Fruit fly (Drosophila melanogaster) Kc167 (cell line): ENCODE measurements around the gene obst-E.

ENCODE experiments used
- Myc ChIP-seq: fragments of >200 bp; optimal IDR thresholded peaks from 2 replicates; lab custom pipeline; 2017; ENCODE audit warnings: missing external identifiers
- Sin3A ChIP-seq: fragments of >200 bp; optimal IDR thresholded peaks from 2 replicates; lab custom pipeline; 2018; ENCODE audit warnings: missing external identifiers
- h ChIP-seq: fragments of >200 bp; optimal IDR thresholded peaks from 3 replicates; lab custom pipeline; 2018; ENCODE audit warnings: missing external identifiers
- insv ChIP-seq: fragments of >200 bp; optimal IDR thresholded peaks from 3 replicates; lab custom pipeline; 2018; ENCODE audit warnings: missing external identifiers
- psq ChIP-seq: fragments of >200 bp; optimal IDR thresholded peaks from 2 replicates; lab custom pipeline; 2017; ENCODE audit warnings: missing external identifiers
- ttk ChIP-seq: sonication (Bioruptor generic); optimal IDR thresholded peaks from 2 replicates; lab custom pipeline; 2017; ENCODE audit warnings: missing external identifiers

DNA sequence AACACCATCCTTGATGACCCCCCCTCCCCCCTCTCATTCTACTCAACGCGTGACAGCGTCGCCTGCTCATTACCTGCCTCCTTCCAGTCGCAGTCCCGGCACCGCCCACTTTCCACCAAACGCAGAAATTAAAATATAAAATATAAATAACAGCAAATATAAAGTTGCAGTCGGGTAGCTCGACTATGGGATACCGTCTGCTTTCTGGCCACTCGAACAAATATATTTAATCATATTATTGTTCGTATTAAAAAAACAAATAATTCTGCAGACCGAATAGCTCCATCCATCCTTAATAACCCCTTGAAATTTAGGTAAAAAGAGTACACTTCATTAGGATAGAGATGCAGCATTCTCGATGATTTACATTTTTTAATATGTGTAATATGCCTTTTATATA lies 17.8 kb downstream of the obst-E start:
- no peak for TF ChIP-seq h
- TF ChIP-seq Myc: no peak
- TF ChIP-seq psq (lab: Kevin White, UChicago): no peak
- TF ChIP-seq insv (lab: Kevin White, UChicago): no peak
- no peak for TF ChIP-seq ttk
- no peak for TF ChIP-seq Sin3A (lab: Kevin White, UChicago)
